Worm (Caenorhabditis elegans) whole organism, late embryonic: ENCODE results near the gene apa-2.

Source experiments
- C38D4.7 ChIP-seq: fragments of 200-800 bp; sonication (Bioruptor generic); optimal IDR thresholded peaks from 2 replicates; lab custom pipeline; 2018; ENCODE audit warnings: mild to moderate bottlenecking, missing genetic modification characterization, moderate library complexity, missing compliant biosample characterization
- K09A11.1 ChIP-seq: sonication (generic microtip); optimal IDR thresholded peaks from 2 replicates; lab custom pipeline; 2017; ENCODE audit warnings: antibody characterized with exemption, mild to moderate bottlenecking, missing genetic modification characterization, missing compliant biosample characterization; ENCODE audit not compliant: insufficient read depth
- T23F11.4 ChIP-seq: fragments of 200-800 bp; sonication (Bioruptor generic); optimal IDR thresholded peaks from 2 replicates; lab custom pipeline; 2018; ENCODE audit warnings: mild to moderate bottlenecking, missing genetic modification characterization, missing compliant biosample characterization
- ahr-1 ChIP-seq: sonication (generic microtip); optimal IDR thresholded peaks from 2 replicates; lab custom pipeline; 2016; ENCODE audit warnings: missing genetic modification characterization, missing compliant biosample characterization
- ama-1 ChIP-seq: fragments of 150-350 bp; optimal IDR thresholded peaks from 2 replicates; lab custom pipeline; 2014
- ceh-14 ChIP-seq: sonication (generic microtip); optimal IDR thresholded peaks from 2 replicates; lab custom pipeline; 2016; ENCODE audit warnings: missing genotype, missing genetic modification characterization, missing compliant biosample characterization
- ceh-22 ChIP-seq: sonication (generic microtip); optimal IDR thresholded peaks from 2 replicates; lab custom pipeline; 2017; ENCODE audit warnings: missing biosample characterization, missing genetic modification characterization
- ceh-24 ChIP-seq: sonication (generic microtip); optimal IDR thresholded peaks from 2 replicates; lab custom pipeline; 2016; ENCODE audit warnings: mild to moderate bottlenecking, missing genetic modification characterization, missing compliant biosample characterization
- ceh-30 ChIP-seq: fragments of 150-350 bp; optimal IDR thresholded peaks from 2 replicates; lab custom pipeline; 2014; ENCODE audit warnings: missing biosample characterization, missing genetic modification characterization
- ceh-34 ChIP-seq: sonication (generic microtip); optimal IDR thresholded peaks from 2 replicates; lab custom pipeline; 2016; ENCODE audit warnings: mild to moderate bottlenecking, missing genetic modification characterization, missing compliant biosample characterization
- ceh-45 ChIP-seq: fragments of 200-800 bp; sonication (Bioruptor generic); IDR thresholded peaks from 2 replicates; pipeline ENCODE4 v1.3.6; 2022; ENCODE audit warnings: missing genetic modification reagents, missing genetic modification characterization, missing compliant biosample characterization
- ceh-6 ChIP-seq: fragments of 200-800 bp; sonication (Bioruptor generic); optimal IDR thresholded peaks from 2 replicates; lab custom pipeline; 2018; ENCODE audit warnings: mild to moderate bottlenecking, missing genetic modification characterization, missing compliant biosample characterization
- ceh-9 ChIP-seq: sonication (generic microtip); optimal IDR thresholded peaks from 2 replicates; lab custom pipeline; 2016; ENCODE audit warnings: mild to moderate bottlenecking, missing genetic modification characterization, inconsistent platforms, missing compliant biosample characterization
- che-1 ChIP-seq: sonication (generic microtip); optimal IDR thresholded peaks from 2 replicates; lab custom pipeline; 2016; ENCODE audit warnings: mild to moderate bottlenecking, missing genetic modification characterization, missing compliant biosample characterization
- dmd-4 ChIP-seq: sonication (generic microtip); optimal IDR thresholded peaks from 2 replicates; lab custom pipeline; 2016; ENCODE audit warnings: borderline replicate concordance, missing genetic modification characterization, missing compliant biosample characterization
- elt-2 ChIP-seq: sonication (generic microtip); optimal IDR thresholded peaks from 2 replicates; lab custom pipeline; 2016; ENCODE audit warnings: missing genetic modification reagents, missing genetic modification characterization, missing compliant biosample characterization
- ets-4 ChIP-seq: sonication (generic microtip); optimal IDR thresholded peaks from 2 replicates; lab custom pipeline; 2016; ENCODE audit warnings: missing genetic modification characterization, missing compliant biosample characterization
- eyg-1 ChIP-seq: sonication (generic microtip); optimal IDR thresholded peaks from 2 replicates; lab custom pipeline; 2016; ENCODE audit warnings: missing genotype, missing genetic modification characterization, missing compliant biosample characterization
- fax-1 ChIP-seq: sonication (generic microtip); optimal IDR thresholded peaks from 2 replicates; lab custom pipeline; 2016; ENCODE audit warnings: missing genotype, missing genetic modification characterization, missing compliant biosample characterization
- gmeb-2 ChIP-seq: sonication (generic microtip); optimal IDR thresholded peaks from 2 replicates; lab custom pipeline; 2016; ENCODE audit warnings: missing genetic modification characterization, inconsistent platforms, missing compliant biosample characterization
- hlh-13 ChIP-seq: fragments of 200-800 bp; sonication (Bioruptor generic); optimal IDR thresholded peaks from 2 replicates; lab custom pipeline; 2018; ENCODE audit warnings: mild to moderate bottlenecking, missing genetic modification characterization, missing compliant biosample characterization
- hlh-15 ChIP-seq: sonication (generic microtip); optimal IDR thresholded peaks from 2 replicates; lab custom pipeline; 2016; ENCODE audit warnings: missing genetic modification characterization, missing compliant biosample characterization
- hlh-30 ChIP-seq: sonication (generic microtip); optimal IDR thresholded peaks from 2 replicates; lab custom pipeline; 2017; ENCODE audit warnings: antibody characterized with exemption, missing genetic modification characterization, missing compliant biosample characterization; ENCODE audit not compliant: insufficient read depth
- hlh-6 ChIP-seq: sonication (generic microtip); optimal IDR thresholded peaks from 2 replicates; lab custom pipeline; 2016; ENCODE audit warnings: missing genotype, missing genetic modification characterization, missing compliant biosample characterization
- lin-11 ChIP-seq: fragments of 200-800 bp; sonication (Bioruptor generic); optimal IDR thresholded peaks from 2 replicates; lab custom pipeline; 2018; ENCODE audit warnings: mild to moderate bottlenecking, missing genetic modification characterization, missing compliant biosample characterization
- mec-3 ChIP-seq: sonication (generic microtip); optimal IDR thresholded peaks from 2 replicates; lab custom pipeline; 2016; ENCODE audit warnings: borderline replicate concordance, missing genetic modification characterization, missing compliant biosample characterization
- nfya-1 ChIP-seq: sonication (generic microtip); optimal IDR thresholded peaks from 2 replicates; lab custom pipeline; 2017; ENCODE audit warnings: missing genetic modification characterization, mild to moderate bottlenecking, missing compliant biosample characterization, antibody characterized with exemption, moderate library complexity
- nhr-11 ChIP-seq: fragments of 150-350 bp; optimal IDR thresholded peaks from 2 replicates; lab custom pipeline; 2014; ENCODE audit warnings: missing biosample characterization, missing genetic modification characterization
- nhr-232 ChIP-seq: sonication (generic microtip); optimal IDR thresholded peaks from 2 replicates; lab custom pipeline; 2016; ENCODE audit warnings: missing genetic modification characterization, missing compliant biosample characterization
- odd-2 ChIP-seq: sonication (generic microtip); optimal IDR thresholded peaks from 2 replicates; lab custom pipeline; 2017; ENCODE audit warnings: antibody characterized with exemption, mild to moderate bottlenecking, missing genetic modification characterization, missing compliant biosample characterization
- pat-9 ChIP-seq: fragments of 200-800 bp; sonication (Bioruptor generic); optimal IDR thresholded peaks from 2 replicates; lab custom pipeline; 2018; ENCODE audit warnings: mild to moderate bottlenecking, missing genetic modification characterization, moderate library complexity, missing compliant biosample characterization
- pha-2 ChIP-seq: sonication (generic microtip); optimal IDR thresholded peaks from 2 replicates; lab custom pipeline; 2017; ENCODE audit warnings: mild to moderate bottlenecking, missing genetic modification characterization, missing compliant biosample characterization
- pha-4 ChIP-seq: fragments of 150-350 bp; optimal IDR thresholded peaks from 2 replicates; lab custom pipeline; 2018; ENCODE audit warnings: missing biosample characterization, missing genetic modification reagents, missing genetic modification characterization
- pqm-1 ChIP-seq: sonication (generic microtip); optimal IDR thresholded peaks from 2 replicates; lab custom pipeline; 2016; ENCODE audit warnings: missing genetic modification characterization, missing compliant biosample characterization
- pros-1 ChIP-seq: fragments of 150-350 bp; optimal IDR thresholded peaks from 2 replicates; lab custom pipeline; 2014; ENCODE audit warnings: missing biosample characterization, missing genetic modification reagents, missing genetic modification characterization
- ref-2 ChIP-seq: sonication (generic microtip); optimal IDR thresholded peaks from 2 replicates; lab custom pipeline; 2016; ENCODE audit warnings: missing genetic modification characterization, missing compliant biosample characterization
- sox-2 ChIP-seq: fragments of 200-800 bp; sonication (Bioruptor generic); IDR thresholded peaks from 2 replicates; pipeline ENCODE4 v1.3.6; 2022; ENCODE audit warnings: missing genetic modification reagents, missing genetic modification characterization, missing compliant biosample characterization
- sox-4 ChIP-seq: sonication (generic microtip); optimal IDR thresholded peaks from 2 replicates; lab custom pipeline; 2017; ENCODE audit warnings: mild to moderate bottlenecking, missing genetic modification characterization, inconsistent platforms, missing compliant biosample characterization
- syd-9 ChIP-seq: sonication (generic microtip); optimal IDR thresholded peaks from 2 replicates; lab custom pipeline; 2016; ENCODE audit warnings: mild to moderate bottlenecking, missing genetic modification characterization, moderate library complexity, missing compliant biosample characterization
- tbx-2 ChIP-seq: sonication (generic microtip); optimal IDR thresholded peaks from 2 replicates; lab custom pipeline; 2016; ENCODE audit warnings: missing genetic modification characterization, missing compliant biosample characterization
- unc-3 ChIP-seq, 2 experiments: fragments of 200-800 bp in 1 of 2; sonication (Bioruptor generic) in 1 of 2; sonication (generic microtip) in 1 of 2; conservative IDR thresholded peaks in 1 of 2; optimal IDR thresholded peaks in 1 of 2; 2 replicates each; pipeline versions ENCODE4 v1.3.6 to Lab custom; 2016 to 2022; ENCODE audit warnings: missing compliant biosample characterization in 2 of 2, missing genetic modification characterization in 2 of 2, missing genetic modification reagents in 1 of 2
- unc-86 ChIP-seq: sonication (generic microtip); optimal IDR thresholded peaks from 2 replicates; lab custom pipeline; 2016; ENCODE audit warnings: missing genetic modification characterization, missing compliant biosample characterization
- zip-5 ChIP-seq: sonication (generic microtip); optimal IDR thresholded peaks from 2 replicates; lab custom pipeline; 2016; ENCODE audit warnings: missing genetic modification characterization, missing compliant biosample characterization

apa-2 gene

ce11 chrX:9296591-9296990 lies 41.9 kb upstream of the apa-2 start, which contains the start of gene gly-13 (continued):
- TF ChIP-seq pqm-1 (tag; lab: Kevin White, UChicago) (no peak), nfya-1 (tag; lab: Kevin White, UChicago) (peak; percentile 68), zip-5 (tag; lab: Kevin White, UChicago) (peak; percentile 61), pha-2 (tag; lab: Kevin White, UChicago) (peak; percentile 55), ceh-24 (peak; percentile 19), sox-4 (tag; lab: Kevin White, UChicago) (peak; percentile 70), odd-2 (tag; lab: Kevin White, UChicago) (peak; percentile 58), hlh-6 (no peak), unc-3 (GFP tag; conservative IDR thresholded peaks at IDR 0.05; lab: Robert Waterston, UW) (no peak), unc-3 (tag; optimal IDR thresholded peaks at IDR 0.05; lab: Kevin White, UChicago) (peak; percentile 42), mec-3 (no peak), nhr-11 (tag; lab: Kevin White, UChicago) (no peak), pha-4 (tag; lab: Kevin White, UChicago) (no peak), nhr-232 (peak; percentile 52), ceh-22 (no peak), C38D4.7 (GFP tag; lab: Kevin White, UChicago) (peak; percentile 48), dmd-4 (peak; percentile 26), ceh-6 (GFP tag; lab: Kevin White, UChicago) (peak; percentile 51), gmeb-2 (tag; lab: Kevin White, UChicago) (peak; percentile 44), che-1 (tag; lab: Kevin White, UChicago) (peak; percentile 63), pros-1 (tag; lab: Kevin White, UChicago) (no peak), hlh-30 (tag; lab: Kevin White, UChicago) (no peak), pat-9 (tag; lab: Kevin White, UChicago) (peak; percentile 56), unc-86 (tag; lab: Kevin White, UChicago) (peak; percentile 60), syd-9 (peak; percentile 31), T23F11.4 (GFP tag; lab: Kevin White, UChicago) (peak; percentile 22), sox-2 (no peak), fax-1 (tag; lab: Kevin White, UChicago) (peak; percentile 76), K09A11.1 (tag; lab: Kevin White, UChicago) (peak; percentile 88), tbx-2 (peak; percentile 76), ceh-9 (no peak), ceh-45 (no peak), hlh-15 (tag; lab: Kevin White, UChicago) (peak; percentile 56)

- no peak for TF ChIP-seq ceh-24
- no peak for TF ChIP-seq ama-1 (lab: Kevin White, UChicago)
- TF ChIP-seq eyg-1: no peak
- no peak for TF ChIP-seq K09A11.1 (tag; lab: Kevin White, UChicago)
- no peak for TF ChIP-seq ref-2 (tag; lab: Kevin White, UChicago)
- TF ChIP-seq ceh-14: no peak
- TF ChIP-seq hlh-13 (GFP tag; lab: Kevin White, UChicago): no peak
- no peak for TF ChIP-seq ceh-30 (tag; lab: Kevin White, UChicago)
- no peak for TF ChIP-seq ets-4 (tag; lab: Kevin White, UChicago)
- no peak for TF ChIP-seq unc-86 (tag; lab: Kevin White, UChicago)
- no peak for TF ChIP-seq ceh-34 (tag; lab: Kevin White, UChicago)
- TF ChIP-seq ceh-6 (GFP tag; lab: Kevin White, UChicago): no peak
- no peak for TF ChIP-seq ceh-22
- TF ChIP-seq elt-2 (tag; lab: Kevin White, UChicago): no peak
- TF ChIP-seq ahr-1 (tag; lab: Kevin White, UChicago): no peak
- no peak for TF ChIP-seq tbx-2
- TF ChIP-seq sox-2: no peak
- TF ChIP-seq lin-11 (tag; lab: Kevin White, UChicago): no peak
These were observed 40.6 kb upstream of the apa-2 start, which contains the start of gene B0416.7 for ce11 chrX:9297834-9298233. Gene B0416.7, minus strand, starts transcription at chrX:9297934.
